Worm (Caenorhabditis elegans) whole organism, early embryonic: ENCODE results near the gene jtr-1.

Experiments used
- F13C5.2 ChIP-seq: sonication (generic microtip); optimal IDR thresholded peaks from 2 replicates; lab custom pipeline; 2017; ENCODE audit warnings: mild to moderate bottlenecking, missing genetic modification characterization, inconsistent platforms, missing compliant biosample characterization
- aly-1 ChIP-seq: sonication (generic microtip); optimal IDR thresholded peaks from 2 replicates; lab custom pipeline; 2016; ENCODE audit warnings: missing genetic modification characterization, missing compliant biosample characterization
- ama-1 ChIP-seq: fragments of 150-350 bp; optimal IDR thresholded peaks from 2 replicates; lab custom pipeline; 2014
- hmbx-1 ChIP-seq: sonication (generic microtip); optimal IDR thresholded peaks from 2 replicates; lab custom pipeline; 2016; ENCODE audit warnings: mild to moderate bottlenecking, missing genetic modification characterization, missing compliant biosample characterization
- hmg-4 ChIP-seq: fragments of 200-800 bp; sonication (Bioruptor generic); optimal IDR thresholded peaks from 2 replicates; lab custom pipeline; 2018; ENCODE audit warnings: mild to moderate bottlenecking, missing genetic modification characterization, missing compliant biosample characterization
- pes-1 ChIP-seq: fragments of 200-800 bp; sonication (Bioruptor generic); IDR thresholded peaks from 2 replicates; pipeline ENCODE4 v1.3.6; 2022; ENCODE audit warnings: missing genetic modification reagents, missing genetic modification characterization, missing compliant biosample characterization
- tbx-11 ChIP-seq: fragments of 200-800 bp; sonication (Bioruptor generic); IDR thresholded peaks from 2 replicates; pipeline ENCODE4 v1.3.6; 2022; ENCODE audit warnings: missing genetic modification characterization, missing compliant biosample characterization
- tbx-37 ChIP-seq: fragments of 200-800 bp; sonication (Bioruptor generic); conservative IDR thresholded peaks from 2 replicates; pipeline ENCODE4 v1.3.6; 2022; ENCODE audit warnings: missing genetic modification reagents, missing genetic modification characterization, missing compliant biosample characterization
- tra-4 ChIP-seq: sonication (generic microtip); optimal IDR thresholded peaks from 2 replicates; lab custom pipeline; 2017; ENCODE audit warnings: missing genetic modification characterization, missing compliant biosample characterization

DNA sequence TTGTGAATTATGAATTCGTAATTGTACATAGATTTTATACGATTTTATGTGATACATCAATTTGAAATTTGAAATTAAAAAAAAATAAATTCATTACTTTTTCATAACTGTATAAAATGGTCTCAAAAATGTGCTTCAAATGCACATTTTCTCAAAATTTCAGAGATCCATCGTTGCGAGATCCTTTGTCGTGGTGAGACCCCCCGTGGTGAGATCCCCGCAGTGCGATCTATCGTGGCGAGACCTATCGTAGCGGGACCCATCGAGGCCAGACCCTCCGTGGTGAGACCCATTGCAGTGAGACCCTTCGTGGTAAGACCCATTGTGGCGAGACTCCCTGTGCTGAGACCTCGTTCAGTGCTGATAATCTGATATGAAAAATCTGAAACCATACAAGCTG lies 38.7 kb downstream of the jtr-1 start:
- no peak for TF ChIP-seq ama-1 (lab: Kevin White, UChicago)
- no peak for TF ChIP-seq tra-4 (tag; lab: Kevin White, UChicago)
- TF ChIP-seq hmg-4 (GFP tag; lab: Kevin White, UChicago), result no peak
- TF ChIP-seq tbx-37 (GFP tag; lab: Robert Waterston, UW), result no peak
- TF ChIP-seq tbx-11, result no peak
- no peak for TF ChIP-seq pes-1 (GFP tag; lab: Robert Waterston, UW)
- TF ChIP-seq hmbx-1 (tag; lab: Kevin White, UChicago), result no peak
- TF ChIP-seq aly-1 (tag; lab: Kevin White, UChicago), result no peak
- no peak for TF ChIP-seq F13C5.2 (tag; lab: Kevin White, UChicago)
